Worm (Caenorhabditis elegans) whole organism, L3 larva: Measurements from ENCODE around the gene cyp-35B1.

Experiments used
- ZK546.5 ChIP-seq: sonication (generic microtip); optimal IDR thresholded peaks from 2 replicates; lab custom pipeline; 2017; ENCODE audit warnings: missing biosample characterization, missing genetic modification characterization
- ama-1 ChIP-seq: fragments of 150-350 bp; optimal IDR thresholded peaks from 2 replicates; lab custom pipeline; 2018
- ceh-16 ChIP-seq: sonication (generic microtip); optimal IDR thresholded peaks from 2 replicates; lab custom pipeline; 2017; ENCODE audit warnings: missing biosample characterization, missing genetic modification characterization
- ceh-28 ChIP-seq: fragments of 150-350 bp; optimal IDR thresholded peaks from 2 replicates; lab custom pipeline; 2014; ENCODE audit warnings: missing biosample characterization, missing genetic modification reagents, missing genetic modification characterization
- ceh-82 ChIP-seq: fragments of 150-350 bp; optimal IDR thresholded peaks from 2 replicates; lab custom pipeline; 2014; ENCODE audit warnings: missing biosample characterization, missing genetic modification characterization
- ceh-9 ChIP-seq: sonication (generic microtip); optimal IDR thresholded peaks from 2 replicates; lab custom pipeline; 2018; ENCODE audit warnings: missing biosample characterization, missing genetic modification characterization
- daf-12 ChIP-seq: fragments of 150-350 bp; optimal IDR thresholded peaks from 2 replicates; lab custom pipeline; 2014; ENCODE audit warnings: missing biosample characterization, missing genetic modification reagents, missing genetic modification characterization
- egl-27 ChIP-seq: sonication (generic microtip); optimal IDR thresholded peaks from 4 replicates; lab custom pipeline; 2017; ENCODE audit warnings: missing biosample characterization, missing genetic modification reagents, missing genetic modification characterization
- egl-5 ChIP-seq: fragments of 150-350 bp; optimal IDR thresholded peaks from 2 replicates; lab custom pipeline; 2017; ENCODE audit warnings: missing biosample characterization, missing genetic modification reagents, missing genetic modification characterization, inconsistent platforms
- eor-1 ChIP-seq, 2 experiments: fragments of 150-350 bp; optimal IDR thresholded peaks; 2 replicates each; lab custom pipeline; 2014 to 2018; ENCODE audit warnings: missing biosample characterization in 2 of 2, missing genetic modification characterization in 2 of 2
- fkh-10 ChIP-seq: sonication (generic microtip); optimal IDR thresholded peaks from 2 replicates; lab custom pipeline; 2017; ENCODE audit warnings: missing biosample characterization, missing genetic modification reagents, missing genetic modification characterization
- fos-1 ChIP-seq: fragments of 150-350 bp; optimal IDR thresholded peaks from 2 replicates; lab custom pipeline; 2014; ENCODE audit warnings: missing biosample characterization, missing genetic modification characterization
- hmg-11 ChIP-seq: sonication (generic microtip); optimal IDR thresholded peaks from 2 replicates; lab custom pipeline; 2016; ENCODE audit warnings: missing genetic modification characterization, missing compliant biosample characterization
- lin-15B ChIP-seq: fragments of 150-350 bp; optimal IDR thresholded peaks from 2 replicates; lab custom pipeline; 2014; ENCODE audit warnings: missing biosample characterization, missing genetic modification characterization
- lin-39 ChIP-seq: fragments of 150-350 bp; optimal IDR thresholded peaks from 2 replicates; lab custom pipeline; 2018; ENCODE audit warnings: missing biosample characterization, missing genetic modification reagents, missing genetic modification characterization
- lsy-12 ChIP-seq: sonication (generic microtip); optimal IDR thresholded peaks from 2 replicates; lab custom pipeline; 2016; ENCODE audit warnings: mild to moderate bottlenecking, missing genetic modification characterization, missing compliant biosample characterization
- mdl-1 ChIP-seq: fragments of 150-350 bp; optimal IDR thresholded peaks from 2 replicates; lab custom pipeline; 2014; ENCODE audit warnings: missing biosample characterization, missing genetic modification characterization
- nfya-1 ChIP-seq: sonication (generic microtip); optimal IDR thresholded peaks from 2 replicates; lab custom pipeline; 2017; ENCODE audit warnings: missing genetic modification characterization, mild to moderate bottlenecking, missing compliant biosample characterization, antibody characterized with exemption, moderate library complexity; ENCODE audit not compliant: insufficient read depth
- nhr-11 ChIP-seq: fragments of 150-350 bp; optimal IDR thresholded peaks from 2 replicates; lab custom pipeline; 2014; ENCODE audit warnings: missing biosample characterization, missing genetic modification characterization
- nhr-12 ChIP-seq: fragments of 150-350 bp; optimal IDR thresholded peaks from 2 replicates; lab custom pipeline; 2014; ENCODE audit warnings: missing biosample characterization, missing genetic modification characterization
- nhr-23 ChIP-seq: fragments of 150-350 bp; optimal IDR thresholded peaks from 2 replicates; lab custom pipeline; 2014; ENCODE audit warnings: missing biosample characterization, missing genetic modification reagents, missing genetic modification characterization
- nhr-25 ChIP-seq: sonication (generic microtip); optimal IDR thresholded peaks from 2 replicates; lab custom pipeline; 2017; ENCODE audit warnings: missing biosample characterization, missing genetic modification characterization
- nhr-28 ChIP-seq: fragments of 150-350 bp; optimal IDR thresholded peaks from 2 replicates; lab custom pipeline; 2014; ENCODE audit warnings: missing biosample characterization, missing genetic modification characterization
- nhr-67 ChIP-seq: fragments of 150-350 bp; optimal IDR thresholded peaks from 2 replicates; lab custom pipeline; 2014; ENCODE audit warnings: missing biosample characterization, missing genetic modification characterization
- nhr-76 ChIP-seq: fragments of 150-350 bp; sonication (generic microtip); optimal IDR thresholded peaks from 5 replicates; lab custom pipeline; 2014; ENCODE audit warnings: missing biosample characterization, missing genetic modification characterization
- pha-4 ChIP-seq: fragments of 150-350 bp; optimal IDR thresholded peaks from 2 replicates; lab custom pipeline; 2014; ENCODE audit warnings: missing biosample characterization, missing genetic modification reagents, missing genetic modification characterization
- pqm-1 ChIP-seq: fragments of 150-350 bp; optimal IDR thresholded peaks from 2 replicates; lab custom pipeline; 2017; ENCODE audit warnings: missing biosample characterization, missing genetic modification characterization, inconsistent platforms
- sea-2 ChIP-seq: fragments of 150-350 bp; sonication (generic microtip); optimal IDR thresholded peaks from 4 replicates; lab custom pipeline; 2014; ENCODE audit warnings: missing biosample characterization, missing genetic modification reagents, missing genetic modification characterization
- skn-1 ChIP-seq: fragments of 150-350 bp; optimal IDR thresholded peaks from 2 replicates; lab custom pipeline; 2014; ENCODE audit warnings: missing biosample characterization, missing genetic modification characterization
- tbx-2 ChIP-seq: sonication (generic microtip); optimal IDR thresholded peaks from 2 replicates; lab custom pipeline; 2016; ENCODE audit warnings: mild to moderate bottlenecking, missing genetic modification characterization, missing compliant biosample characterization
- unc-39 ChIP-seq: sonication (generic microtip); optimal IDR thresholded peaks from 4 replicates; lab custom pipeline; 2017; ENCODE audit warnings: missing biosample characterization, missing genetic modification characterization

The cyp-35B1 gene

ce11 chrV:3896018-3896417 is 42.8 kb upstream of the cyp-35B1 start:
- TF ChIP-seq nhr-23 (tag; lab: Kevin White, UChicago) (no peak), mdl-1 (tag; lab: Kevin White, UChicago) (no peak), tbx-2 (tag; lab: Kevin White, UChicago) (no peak), nhr-11 (tag; lab: Kevin White, UChicago) (no peak), ceh-16 (no peak), nhr-25 (tag; lab: Kevin White, UChicago) (no peak)

- TF ChIP-seq nhr-12 (tag; lab: Kevin White, UChicago): no peak
- no peak for TF ChIP-seq nhr-23 (tag; lab: Kevin White, UChicago)
- no peak for TF ChIP-seq ceh-16
- TF ChIP-seq ceh-82 (tag; lab: Kevin White, UChicago): no peak
- no peak for TF ChIP-seq fkh-10 (GFP tag; lab: Kevin White, UChicago)
- no peak for TF ChIP-seq pqm-1 (tag; lab: Kevin White, UChicago)
- no peak for TF ChIP-seq ceh-9
These were observed 38.7 kb upstream of the cyp-35B1 start, which contains the start of gene irld-22 for ce11 chrV:3900102-3900501. TSS of gene irld-22 (minus strand) at chrV:3900202.

- TF ChIP-seq lin-15B (tag; lab: Kevin White, UChicago) (no peak), ama-1 (lab: Kevin White, UChicago) (no peak), egl-27 (no peak), hmg-11 (tag; lab: Kevin White, UChicago) (no peak)
These were observed 36.2 kb upstream of the cyp-35B1 start, which contains the start of the genes str-229 and srh-190 for ce11 chrV:3902458-3903157. TSS of gene str-229 (minus strand) at chrV:3902558. TSS of gene srh-190 (plus strand) at chrV:3903107.

ce11 chrV:3903424-3903823 is 35.4 kb upstream of the cyp-35B1 start:
- TF ChIP-seq nfya-1 (tag; lab: Kevin White, UChicago) (no peak), ceh-16 (no peak), nhr-67 (tag; lab: Kevin White, UChicago) (no peak), lin-39 (tag; lab: Kevin White, UChicago) (no peak), lsy-12 (tag; lab: Kevin White, UChicago) (no peak), fos-1 (no peak), nhr-28 (tag; lab: Kevin White, UChicago) (no peak), ZK546.5 (tag; lab: Kevin White, UChicago) (no peak), daf-12 (tag; lab: Kevin White, UChicago) (no peak), hmg-11 (tag; lab: Kevin White, UChicago) (no peak), egl-5 (tag; lab: Kevin White, UChicago) (no peak), unc-39 (no peak), skn-1 (no peak)
- TF ChIP-seq, all 47 proteins: peak for 0

- no peak for TF ChIP-seq mdl-1 (tag; lab: Kevin White, UChicago)
These were observed 33.0 kb upstream of the cyp-35B1 start, which contains the start of gene nhr-156 for ce11 chrV:3905841-3906240. TSS of gene nhr-156 (plus strand) at chrV:3906106.

ce11 chrV:3912472-3912871 is 26.4 kb upstream of the cyp-35B1 start, which contains the start of gene srx-68:
TSS of gene srx-68 (plus strand) at chrV:3912772.
- TF ChIP-seq sea-2 (GFP tag; lab: Kevin White, UChicago) (no peak), eor-1 (tag; optimal IDR thresholded peaks at IDR 0.05; lab: Kevin White, UChicago) (no peak), pha-4 (tag; lab: Kevin White, UChicago) (no peak), lin-39 (tag; lab: Kevin White, UChicago) (no peak), mdl-1 (tag; lab: Kevin White, UChicago) (no peak), nhr-76 (tag; lab: Kevin White, UChicago) (no peak), nfya-1 (tag; lab: Kevin White, UChicago) (no peak), ceh-28 (tag; lab: Kevin White, UChicago) (no peak), nhr-23 (tag; lab: Kevin White, UChicago) (no peak), ceh-9 (no peak)
- TF ChIP-seq, all 47 proteins: peak for 0
